Fruit fly (Drosophila melanogaster) whole organism, prepupa: ENCODE measurements around the gene HipHop.

Source experiments
- Blimp-1 ChIP-seq: fragments of 200-800 bp; sonication (Bioruptor generic); optimal IDR thresholded peaks from 3 replicates; lab custom pipeline; 2017; ENCODE audit warnings: missing biosample characterization, missing genetic modification characterization, mild to moderate bottlenecking, moderate library complexity, missing genetic modification reagents
- CG10669 ChIP-seq: fragments of 200-800 bp; sonication (Bioruptor generic); optimal IDR thresholded peaks from 3 replicates; lab custom pipeline; 2018; ENCODE audit warnings: missing biosample characterization, mild to moderate bottlenecking, missing genetic modification characterization, moderate library complexity
- CG11294 ChIP-seq: fragments of 200-800 bp; sonication (Bioruptor generic); IDR thresholded peaks from 2 replicates; pipeline ENCODE4 v1.3.6; 2022; ENCODE audit warnings: missing biosample characterization, missing genetic modification characterization
- CG11762 ChIP-seq: fragments of 200-800 bp; sonication (Bioruptor generic); optimal IDR thresholded peaks from 3 replicates; lab custom pipeline; 2016; ENCODE audit warnings: missing biosample characterization, missing genetic modification characterization; ENCODE audit not compliant: insufficient read depth
- CG11902 ChIP-seq: fragments of 200-800 bp; sonication (Bioruptor generic); optimal IDR thresholded peaks from 3 replicates; lab custom pipeline; 2016; ENCODE audit warnings: missing biosample characterization, missing genetic modification characterization
- CG15336 ChIP-seq: fragments of 200-800 bp; sonication (Bioruptor generic); IDR thresholded peaks from 2 replicates; pipeline ENCODE4 v1.3.6; 2022; ENCODE audit warnings: missing biosample characterization, missing genetic modification characterization
- CG1621 ChIP-seq: fragments of 200-800 bp; sonication (Bioruptor generic); optimal IDR thresholded peaks from 3 replicates; lab custom pipeline; 2018; ENCODE audit warnings: missing biosample characterization, mild to moderate bottlenecking, missing genetic modification characterization
- CG3032 ChIP-seq: fragments of 200-800 bp; optimal IDR thresholded peaks from 2 replicates; lab custom pipeline; 2019; ENCODE audit warnings: missing biosample characterization, mild to moderate bottlenecking, missing genetic modification characterization, moderate library complexity
- CG31627 ChIP-seq: fragments of 200-800 bp; sonication (Bioruptor generic); optimal IDR thresholded peaks from 3 replicates; lab custom pipeline; 2016; ENCODE audit warnings: missing biosample characterization, missing genetic modification characterization
- CG3919 ChIP-seq: fragments of 200-800 bp; sonication (Bioruptor generic); optimal IDR thresholded peaks from 3 replicates; lab custom pipeline; 2016; ENCODE audit warnings: missing biosample characterization, missing genetic modification characterization
- CG4318 ChIP-seq: fragments of 200-800 bp; sonication (Bioruptor generic); optimal IDR thresholded peaks from 3 replicates; lab custom pipeline; 2017; ENCODE audit warnings: missing biosample characterization, mild to moderate bottlenecking, missing genetic modification characterization
- CG6163 ChIP-seq: fragments of 200-800 bp; sonication (Bioruptor generic); IDR thresholded peaks from 3 replicates; pipeline ENCODE4 v1.3.6; 2022; ENCODE audit warnings: missing biosample characterization, missing genetic modification characterization
- CG6276 ChIP-seq: fragments of 200-800 bp; sonication (Bioruptor generic); optimal IDR thresholded peaks from 2 replicates; lab custom pipeline; 2017; ENCODE audit warnings: missing biosample characterization, mild to moderate bottlenecking, missing genetic modification characterization
- CG6792 ChIP-seq: fragments of 200-800 bp; sonication (Bioruptor generic); optimal IDR thresholded peaks from 3 replicates; lab custom pipeline; 2016; ENCODE audit warnings: missing biosample characterization, missing genetic modification characterization
- CG6808 ChIP-seq: fragments of 200-800 bp; sonication (Bioruptor generic); optimal IDR thresholded peaks from 3 replicates; lab custom pipeline; 2017; ENCODE audit warnings: missing biosample characterization, missing genetic modification characterization, mild to moderate bottlenecking, moderate library complexity, missing genetic modification reagents
- CG6854 ChIP-seq: fragments of 200-800 bp; sonication (Bioruptor generic); optimal IDR thresholded peaks from 2 replicates; lab custom pipeline; 2017; ENCODE audit warnings: missing biosample characterization, mild to moderate bottlenecking, missing genetic modification characterization
- CG8119 ChIP-seq: fragments of 200-800 bp; sonication (Bioruptor generic); IDR thresholded peaks from 3 replicates; pipeline ENCODE4 v1.3.6; 2022; ENCODE audit warnings: missing biosample characterization, missing genetic modification characterization
- CG8319 ChIP-seq: fragments of 200-800 bp; sonication (Bioruptor generic); optimal IDR thresholded peaks from 3 replicates; lab custom pipeline; 2016; ENCODE audit warnings: missing biosample characterization, missing genetic modification characterization
- CG8632 ChIP-seq: fragments of 200-800 bp; sonication (Bioruptor generic); optimal IDR thresholded peaks from 3 replicates; lab custom pipeline; 2016; ENCODE audit warnings: missing biosample characterization, missing genetic modification characterization
- Eip93F ChIP-seq: fragments of 200-800 bp; sonication (Bioruptor generic); optimal IDR thresholded peaks from 2 replicates; lab custom pipeline; 2016; ENCODE audit warnings: missing biosample characterization, mild to moderate bottlenecking, missing genetic modification characterization
- Ets21C ChIP-seq: fragments of 200-800 bp; sonication (Bioruptor generic); optimal IDR thresholded peaks from 3 replicates; lab custom pipeline; 2016; ENCODE audit warnings: missing biosample characterization, missing genetic modification characterization
- Ets96B ChIP-seq: fragments of 200-800 bp; optimal IDR thresholded peaks from 2 replicates; lab custom pipeline; 2019; ENCODE audit warnings: missing biosample characterization, mild to moderate bottlenecking, missing genetic modification characterization, moderate library complexity
- Gug ChIP-seq: fragments of 200-800 bp; sonication (Bioruptor generic); IDR thresholded peaks from 2 replicates; pipeline ENCODE4 v1.3.6; 2022; ENCODE audit warnings: missing biosample characterization, missing genetic modification characterization
- Hr4 ChIP-seq: fragments of 200-800 bp; sonication (Bioruptor generic); optimal IDR thresholded peaks from 3 replicates; lab custom pipeline; 2016; ENCODE audit warnings: missing biosample characterization, missing genetic modification characterization
- Lpt ChIP-seq: fragments of 200-800 bp; sonication (Bioruptor generic); optimal IDR thresholded peaks from 3 replicates; lab custom pipeline; 2016; ENCODE audit warnings: missing biosample characterization, missing genetic modification characterization
- OdsH ChIP-seq: fragments of 200-800 bp; sonication (Bioruptor generic); optimal IDR thresholded peaks from 3 replicates; lab custom pipeline; 2016; ENCODE audit warnings: missing biosample characterization, missing genetic modification characterization
- Sox14 ChIP-seq: fragments of 200-800 bp; sonication (Bioruptor generic); optimal IDR thresholded peaks from 3 replicates; lab custom pipeline; 2016; ENCODE audit warnings: missing biosample characterization, missing genetic modification characterization
- Sox15 ChIP-seq: fragments of 200-800 bp; sonication (Bioruptor generic); optimal IDR thresholded peaks from 3 replicates; lab custom pipeline; 2016; ENCODE audit warnings: missing biosample characterization, missing genetic modification characterization
- achi ChIP-seq: fragments of 200-800 bp; sonication (Bioruptor generic); optimal IDR thresholded peaks from 3 replicates; lab custom pipeline; 2016; ENCODE audit warnings: missing biosample characterization, missing genetic modification characterization
- cyc ChIP-seq: fragments of 200-800 bp; sonication (Bioruptor generic); optimal IDR thresholded peaks from 3 replicates; lab custom pipeline; 2016; ENCODE audit warnings: missing biosample characterization, missing genetic modification characterization
- dac ChIP-seq: fragments of 200-800 bp; sonication (Bioruptor generic); optimal IDR thresholded peaks from 2 replicates; lab custom pipeline; 2017; ENCODE audit warnings: missing biosample characterization, mild to moderate bottlenecking, missing genetic modification characterization
- dsx ChIP-seq: fragments of 200-800 bp; optimal IDR thresholded peaks from 3 replicates; lab custom pipeline; 2019; ENCODE audit warnings: missing biosample characterization, mild to moderate bottlenecking, missing genetic modification characterization, moderate library complexity; ENCODE audit not compliant: poor library complexity, severe bottlenecking
- eg ChIP-seq: fragments of 200-800 bp; sonication (Bioruptor generic); IDR thresholded peaks from 3 replicates; pipeline ENCODE4 v1.3.6; 2022; ENCODE audit warnings: missing biosample characterization, missing genetic modification characterization
- esn ChIP-seq: fragments of 200-800 bp; sonication (Bioruptor generic); optimal IDR thresholded peaks from 2 replicates; lab custom pipeline; 2016; ENCODE audit warnings: missing biosample characterization, mild to moderate bottlenecking, missing genetic modification characterization, moderate library complexity
- fd59A ChIP-seq: fragments of 200-800 bp; sonication (Bioruptor generic); optimal IDR thresholded peaks from 2 replicates; lab custom pipeline; 2017; ENCODE audit warnings: missing biosample characterization, mild to moderate bottlenecking, missing genetic modification characterization, missing genetic modification reagents
- fd85E ChIP-seq: fragments of 200-800 bp; sonication (Bioruptor generic); optimal IDR thresholded peaks from 3 replicates; lab custom pipeline; 2016; ENCODE audit warnings: missing biosample characterization, missing genetic modification characterization
- fkh ChIP-seq: fragments of 200-800 bp; sonication (Bioruptor generic); optimal IDR thresholded peaks from 3 replicates; lab custom pipeline; 2017; ENCODE audit warnings: missing biosample characterization, mild to moderate bottlenecking, missing genetic modification characterization, moderate library complexity
- net ChIP-seq: fragments of 200-800 bp; sonication (Bioruptor generic); optimal IDR thresholded peaks from 3 replicates; lab custom pipeline; 2016; ENCODE audit warnings: missing biosample characterization, missing genetic modification characterization
- pdm3 ChIP-seq: fragments of 200-800 bp; sonication (Bioruptor generic); optimal IDR thresholded peaks from 3 replicates; lab custom pipeline; 2016; ENCODE audit warnings: missing biosample characterization, missing genetic modification characterization
- salr ChIP-seq, 2 experiments: fragments of 200-800 bp; sonication (Bioruptor generic); optimal IDR thresholded peaks; 3 replicates each; lab custom pipeline; 2016 to 2018; ENCODE audit warnings: missing biosample characterization in 2 of 2, missing genetic modification characterization in 2 of 2, mild to moderate bottlenecking in 1 of 2
- spab ChIP-seq: fragments of 200-800 bp; sonication (Bioruptor generic); optimal IDR thresholded peaks from 2 replicates; lab custom pipeline; 2017; ENCODE audit warnings: missing biosample characterization, mild to moderate bottlenecking, missing genetic modification characterization, missing genetic modification reagents
- svp ChIP-seq: fragments of 200-800 bp; sonication (Bioruptor generic); peaks from one replicate; lab custom pipeline; 2016; ENCODE audit warnings: missing biosample characterization, missing genetic modification characterization
- vri ChIP-seq: fragments of 200-800 bp; sonication (Bioruptor generic); optimal IDR thresholded peaks from 3 replicates; lab custom pipeline; 2016; ENCODE audit warnings: missing biosample characterization, mild to moderate bottlenecking, missing genetic modification characterization

The HipHop gene

DNA sequence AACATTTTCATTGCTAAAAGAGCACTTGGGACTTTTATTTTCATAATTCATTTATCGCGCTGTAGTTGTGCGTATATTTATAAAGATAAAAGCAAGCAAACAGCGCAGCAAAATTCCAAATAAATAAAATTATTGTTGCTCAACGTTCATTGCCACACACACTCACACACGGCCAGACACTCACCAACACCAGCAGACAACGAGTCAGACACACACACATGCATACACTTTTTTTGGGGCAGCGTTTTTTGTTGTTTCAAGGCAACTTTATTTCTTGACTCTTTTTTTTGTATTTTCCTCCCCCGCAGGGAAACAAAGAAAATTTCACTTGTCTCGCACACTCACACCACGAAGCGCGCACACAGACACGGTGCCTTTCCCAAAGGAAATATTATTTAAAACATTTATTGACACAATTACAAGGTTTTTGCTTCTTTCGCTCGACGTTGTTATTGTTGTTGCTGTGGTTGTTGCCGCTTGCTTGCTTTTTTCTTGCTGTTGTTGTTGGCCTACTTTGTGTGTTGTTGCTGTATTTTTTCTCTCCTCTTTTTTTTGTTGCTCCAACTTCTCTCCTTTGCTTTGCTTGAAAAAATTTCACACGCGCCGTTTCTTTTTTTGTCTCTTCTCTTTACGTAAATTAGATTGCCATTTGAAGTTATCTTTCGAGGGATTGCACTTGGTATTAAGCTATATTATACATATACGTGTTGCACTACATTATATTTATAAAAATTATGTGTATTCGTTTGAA, 909 bp upstream of the HipHop start (continued):
- TF ChIP-seq CG4318 (GFP tag; lab: Kevin White, UChicago) (no peak), CG11762 (no peak), Eip93F (GFP tag; lab: Kevin White, UChicago) (no peak), salr (GFP tag; optimal IDR thresholded peaks at IDR 0.05; lab: Kevin White, UChicago) (peak in 1 of 2 experiments; percentile 28), svp (peak; percentile 33), CG6854 (peak; percentile 19), Gug (GFP tag; lab: Robert Waterston, UW) (no peak), Lpt (GFP tag; lab: Kevin White, UChicago) (peak; percentile 60), cyc (GFP tag; lab: Kevin White, UChicago) (no peak), achi (GFP tag; lab: Kevin White, UChicago) (no peak), esn (GFP tag; lab: Kevin White, UChicago) (no peak), CG15336 (peak; percentile 61), CG3032 (tag; lab: Kevin White, UChicago) (peak; percentile 51), eg (peak; percentile 71; the same call in 1 of the 3 replicates)

DNA sequence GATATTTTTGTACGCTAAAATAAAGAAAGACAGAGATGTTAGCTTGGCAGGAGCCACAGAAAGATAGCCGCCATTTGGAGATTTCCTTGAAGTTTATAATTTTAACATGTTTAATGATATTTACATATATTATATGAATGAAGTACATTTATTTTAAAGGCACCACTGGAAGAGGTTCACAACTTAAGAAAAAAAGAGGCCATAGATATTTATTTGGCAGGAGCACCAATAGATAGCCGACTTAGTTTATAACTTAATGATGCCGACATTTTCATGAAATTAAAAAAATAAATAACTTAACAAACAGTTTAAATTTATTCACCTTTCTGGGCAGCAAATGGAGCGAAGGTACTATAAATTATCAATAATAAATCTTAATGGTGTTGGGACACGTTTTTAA, 1.1 kb downstream of the HipHop start:
- no peak for TF ChIP-seq Ets96B (tag; lab: Kevin White, UChicago)
- TF ChIP-seq CG8319: no peak
- no peak for TF ChIP-seq Sox15 (GFP tag; lab: Kevin White, UChicago)
- no peak for TF ChIP-seq CG8119 (GFP tag; lab: Robert Waterston, UW)
- TF ChIP-seq spab (GFP tag; lab: Kevin White, UChicago): no peak
- TF ChIP-seq CG6808: no peak
- no peak for TF ChIP-seq salr (GFP tag; optimal IDR thresholded peaks at IDR 0.05; lab: Kevin White, UChicago)
- TF ChIP-seq eg: no peak
- TF ChIP-seq Hr4 (GFP tag; lab: Kevin White, UChicago): no peak
- TF ChIP-seq Gug (GFP tag; lab: Robert Waterston, UW): no peak
- TF ChIP-seq CG6792 (GFP tag; lab: Kevin White, UChicago): no peak
- no peak for TF ChIP-seq CG1621 (tag; lab: Kevin White, UChicago)
- TF ChIP-seq esn (GFP tag; lab: Kevin White, UChicago): no peak
- no peak for TF ChIP-seq OdsH
- TF ChIP-seq dac (GFP tag; lab: Kevin White, UChicago): no peak
- TF ChIP-seq CG11762: no peak
- no peak for TF ChIP-seq CG6276 (GFP tag; lab: Kevin White, UChicago)

- TF ChIP-seq CG10669 (GFP tag; lab: Kevin White, UChicago): peak; percentile 99
- TF ChIP-seq CG15336: peak; percentile 99
- TF ChIP-seq CG3919 (GFP tag; lab: Kevin White, UChicago): peak; percentile 97
- peak; percentile 100 for TF ChIP-seq net
- peak; percentile 96 for TF ChIP-seq pdm3 (GFP tag; lab: Kevin White, UChicago)
- TF ChIP-seq CG6163: peak; percentile 100
- TF ChIP-seq CG4318 (GFP tag; lab: Kevin White, UChicago): no peak
- TF ChIP-seq Eip93F (GFP tag; lab: Kevin White, UChicago): peak; percentile 92
- peak; percentile 99 for TF ChIP-seq dsx (GFP tag; lab: Kevin White, UChicago)
- peak; percentile 100 for TF ChIP-seq spab (GFP tag; lab: Kevin White, UChicago)
- no peak for TF ChIP-seq CG11902 (GFP tag; lab: Kevin White, UChicago)
- TF ChIP-seq CG11762: peak; percentile 96
- peak; percentile 99 for TF ChIP-seq vri (GFP tag; lab: Kevin White, UChicago)
- peak; percentile 95 for TF ChIP-seq fd59A (GFP tag; lab: Kevin White, UChicago)
- peak; percentile 92 for TF ChIP-seq Blimp-1 (GFP tag; lab: Kevin White, UChicago)
- TF ChIP-seq achi (GFP tag; lab: Kevin White, UChicago): peak; percentile 95
- peak; percentile 98 for TF ChIP-seq CG8632 (GFP tag; lab: Kevin White, UChicago)
- peak; percentile 22 for TF ChIP-seq CG31627 (GFP tag; lab: Kevin White, UChicago)
- TF ChIP-seq CG1621 (tag; lab: Kevin White, UChicago): peak; percentile 99
- peak; percentile 88; the same call in 1 of the 2 replicates for TF ChIP-seq CG11294 (GFP tag; lab: Robert Waterston, UW)
- peak; percentile 14 for TF ChIP-seq Ets21C (GFP tag; lab: Kevin White, UChicago)
- TF ChIP-seq CG6276 (GFP tag; lab: Kevin White, UChicago): peak; percentile 100
- TF ChIP-seq Sox14 (GFP tag; lab: Kevin White, UChicago): peak; percentile 91
- peak; percentile 60 for TF ChIP-seq fkh
- peak; percentile 93 for TF ChIP-seq Gug (GFP tag; lab: Robert Waterston, UW)
- peak; percentile 95 for TF ChIP-seq fd85E (GFP tag; lab: Kevin White, UChicago)
- peak; percentile 100 for TF ChIP-seq CG6854
- peak; percentile 93 for TF ChIP-seq svp
These were observed 1.7 kb downstream of the HipHop start, which contains the start of gene Cat for dm6 chr3L:18822450-18823220. Gene Cat (plus strand): TSS chr3L:18822604.
